Fruit fly (Drosophila melanogaster): ENCODE measurements around the gene CG15478.

DNA sequence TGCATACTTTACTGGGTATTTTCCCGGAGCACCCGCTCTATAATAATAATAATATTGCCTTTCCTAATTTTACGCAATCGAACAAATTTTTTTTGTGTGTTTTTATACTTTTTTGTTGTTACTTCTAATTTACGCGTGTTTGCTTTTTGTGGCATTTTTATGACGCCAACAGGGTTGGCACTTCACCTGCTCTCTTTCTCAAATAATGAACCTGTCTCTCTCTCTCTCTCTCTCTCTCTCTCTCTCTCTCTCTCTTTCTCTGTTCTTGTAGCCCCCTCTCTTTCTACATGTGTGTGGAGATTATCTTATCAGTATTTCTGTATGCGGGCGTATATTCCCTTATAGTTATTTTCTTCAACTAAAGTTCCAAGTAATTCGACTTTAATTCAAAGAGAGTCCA lies 27.0 kb downstream of the CG15478 start:
- TF ChIP-seq usp (GFP tag; optimal IDR thresholded peaks at IDR 0.05) (no peak), pan (optimal IDR thresholded peaks at IDR 0.05) (no peak)

Data from whole organism.